Worm (Caenorhabditis elegans) whole organism, L2 larva: ENCODE measurements around the gene lbp-7.
A peak's percentile ranks its signal among the peaks of the same experiment; 100 is the strongest.

ENCODE experiments used
- R02D3.7 ChIP-seq: fragments of 150-350 bp; optimal IDR thresholded peaks from 2 replicates; lab custom pipeline; 2014; ENCODE audit warnings: missing biosample characterization, missing genetic modification characterization
- aly-2 ChIP-seq: fragments of 150-350 bp; optimal IDR thresholded peaks from 2 replicates; lab custom pipeline; 2014; ENCODE audit warnings: missing biosample characterization, missing genetic modification characterization
- blmp-1 ChIP-seq: sonication (generic microtip); optimal IDR thresholded peaks from 2 replicates; lab custom pipeline; 2017; ENCODE audit warnings: missing genetic modification characterization, mild to moderate bottlenecking, missing compliant biosample characterization, antibody characterized with exemption, moderate library complexity; ENCODE audit not compliant: insufficient read depth
- ceh-82 ChIP-seq: fragments of 150-350 bp; optimal IDR thresholded peaks from 2 replicates; lab custom pipeline; 2014; ENCODE audit warnings: missing biosample characterization, missing genetic modification characterization
- egl-27 ChIP-seq: sonication (generic microtip); optimal IDR thresholded peaks from 3 replicates; lab custom pipeline; 2017; ENCODE audit warnings: missing biosample characterization, missing genetic modification reagents, missing genetic modification characterization
- elt-3 ChIP-seq: sonication (generic microtip); optimal IDR thresholded peaks from 2 replicates; lab custom pipeline; 2017; ENCODE audit warnings: missing biosample characterization, missing genetic modification characterization
- fos-1 ChIP-seq: fragments of 150-350 bp; optimal IDR thresholded peaks from 2 replicates; lab custom pipeline; 2014; ENCODE audit warnings: missing biosample characterization, missing genetic modification characterization
- nhr-237 ChIP-seq: fragments of 150-350 bp; optimal IDR thresholded peaks from 2 replicates; lab custom pipeline; 2014; ENCODE audit warnings: missing biosample characterization, missing genetic modification characterization
- snpc-4 ChIP-seq: fragments of 150-350 bp; optimal IDR thresholded peaks from 2 replicates; lab custom pipeline; 2014; ENCODE audit warnings: missing biosample characterization, missing genetic modification characterization
- unc-39 ChIP-seq: fragments of 150-350 bp; optimal IDR thresholded peaks from 2 replicates; lab custom pipeline; 2014; ENCODE audit warnings: missing biosample characterization, missing genetic modification characterization
- unc-55 ChIP-seq: fragments of 150-350 bp; sonication (generic microtip); optimal IDR thresholded peaks from 3 replicates; lab custom pipeline; 2014; ENCODE audit warnings: missing biosample characterization, missing genetic modification reagents, missing genetic modification characterization

DNA sequence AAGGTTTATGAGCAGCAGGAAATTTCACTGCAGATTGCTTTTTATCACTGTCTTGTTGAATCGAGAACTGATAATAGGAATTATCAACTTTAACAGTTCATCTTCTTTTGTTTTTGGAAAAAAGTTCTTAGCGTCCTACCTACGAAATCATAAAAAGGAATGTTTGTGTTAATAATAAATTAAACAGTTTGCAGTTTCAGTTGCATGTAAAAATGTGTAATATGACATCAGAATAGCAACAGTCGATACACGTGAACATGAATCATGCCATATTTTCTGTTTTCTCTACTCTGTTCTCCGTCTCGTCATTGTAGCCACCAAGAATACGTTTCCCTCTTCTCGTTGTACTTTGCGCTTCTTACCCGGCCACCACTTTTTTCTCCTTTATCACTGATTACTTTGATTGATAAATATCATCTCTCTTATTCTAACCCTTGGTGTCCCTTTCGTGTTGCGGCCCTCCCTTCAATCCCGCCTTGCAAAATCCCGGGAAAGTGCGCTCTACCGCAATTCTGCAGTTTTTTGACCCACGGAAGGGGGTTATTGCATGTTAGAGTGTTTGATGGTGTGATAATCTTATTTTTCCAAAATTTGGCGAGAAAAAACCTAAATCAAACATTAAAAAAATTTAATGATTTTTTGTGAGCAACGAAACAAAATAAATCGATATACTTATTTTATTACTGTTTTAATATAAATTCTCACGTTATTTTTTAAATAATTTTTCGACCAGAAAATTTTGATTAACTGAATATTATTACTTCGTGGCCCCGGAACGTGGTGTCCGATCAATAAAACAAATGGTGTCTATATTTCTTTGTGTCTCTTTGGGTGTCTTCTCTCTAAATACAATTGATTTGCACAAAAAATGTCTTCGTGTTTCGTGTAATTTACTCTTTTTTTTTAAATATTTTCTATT lies 13.4 kb downstream of the lbp-7 start, which contains the start of gene sptl-3:
- TF ChIP-seq ceh-82 (tag; lab: Kevin White, UChicago) (no peak), unc-55 (GFP tag; lab: Kevin White, UChicago) (no peak), snpc-4 (tag; lab: Kevin White, UChicago) (no peak), blmp-1 (tag; lab: Kevin White, UChicago) (peak; percentile 58), unc-39 (no peak), R02D3.7 (tag; lab: Kevin White, UChicago) (no peak), elt-3 (tag; lab: Kevin White, UChicago) (no peak), fos-1 (peak; percentile 60), nhr-237 (tag; lab: Kevin White, UChicago) (no peak), aly-2 (tag; lab: Kevin White, UChicago) (no peak), egl-27 (tag; lab: Kevin White, UChicago) (no peak)
